Fruit fly (Drosophila melanogaster) whole organism, embryonic: ENCODE measurements around the gene HemK1.

Experiments used
- Awh ChIP-seq: fragments of 200-800 bp; sonication (Bioruptor generic); IDR thresholded peaks from 2 replicates; pipeline ENCODE4, ENCODE4 v1.3.6; 2022; ENCODE audit warnings: missing biosample characterization, missing genetic modification characterization
- BEAF-32 ChIP-seq: fragments of 200-800 bp; sonication (Bioruptor generic); optimal IDR thresholded peaks from 3 replicates; lab custom pipeline; 2017; ENCODE audit warnings: missing biosample characterization, missing genetic modification characterization, mild to moderate bottlenecking, moderate library complexity, missing genetic modification reagents
- BtbVII ChIP-seq: fragments of 200-800 bp; sonication (Bioruptor generic); optimal IDR thresholded peaks from 3 replicates; lab custom pipeline; 2017; ENCODE audit warnings: missing biosample characterization, mild to moderate bottlenecking, missing genetic modification characterization
- CG11723 ChIP-seq: fragments of 200-800 bp; sonication (Bioruptor generic); optimal IDR thresholded peaks from 2 replicates; lab custom pipeline; 2017; ENCODE audit warnings: missing biosample characterization, mild to moderate bottlenecking, missing genetic modification characterization
- CG13123 ChIP-seq: fragments of 200-800 bp; sonication (Bioruptor generic); optimal IDR thresholded peaks from 2 replicates; lab custom pipeline; 2016; ENCODE audit warnings: missing biosample characterization, missing genetic modification characterization
- CG14860 ChIP-seq: fragments of 200-800 bp; sonication (Bioruptor generic); IDR thresholded peaks from 3 replicates; pipeline ENCODE4 v1.3.6; 2022; ENCODE audit warnings: missing biosample characterization, missing genetic modification characterization; ENCODE audit not compliant: partially characterized antibody
- CG17186 ChIP-seq: fragments of 200-800 bp; sonication (Bioruptor generic); optimal IDR thresholded peaks from 3 replicates; lab custom pipeline; 2017; ENCODE audit warnings: missing biosample characterization, missing genetic modification reagents, missing genetic modification characterization
- CG18011 ChIP-seq: fragments of 200-800 bp; sonication (Bioruptor generic); optimal IDR thresholded peaks from 2 replicates; lab custom pipeline; 2017; ENCODE audit warnings: missing biosample characterization, missing genetic modification characterization, mild to moderate bottlenecking, moderate library complexity, missing genotype
- CG1832 ChIP-seq: fragments of 200-800 bp; sonication (Bioruptor generic); optimal IDR thresholded peaks from 2 replicates; lab custom pipeline; 2017; ENCODE audit warnings: missing biosample characterization, mild to moderate bottlenecking, missing genetic modification characterization, inconsistent platforms
- CG2202 ChIP-seq: fragments of 200-800 bp; sonication (Bioruptor generic); optimal IDR thresholded peaks from 2 replicates; lab custom pipeline; 2018; ENCODE audit warnings: missing biosample characterization, mild to moderate bottlenecking, missing genetic modification characterization
- CG30403 ChIP-seq: fragments of 200-800 bp; sonication (Bioruptor generic); optimal IDR thresholded peaks from 3 replicates; lab custom pipeline; 2016; ENCODE audit warnings: missing biosample characterization, missing genetic modification characterization
- CG3726 ChIP-seq: fragments of 200-800 bp; sonication (Bioruptor generic); IDR thresholded peaks from 3 replicates; pipeline ENCODE4, ENCODE4 v1.3.6; 2022; ENCODE audit warnings: missing biosample characterization, missing genetic modification characterization
- CG42726 ChIP-seq: fragments of 200-800 bp; sonication (Bioruptor generic); IDR thresholded peaks from 2 replicates; pipeline ENCODE4 v1.3.6; 2022; ENCODE audit warnings: missing biosample characterization, missing genetic modification characterization; ENCODE audit not compliant: partially characterized antibody
- CG4617 ChIP-seq: fragments of 200-800 bp; sonication (Bioruptor generic); optimal IDR thresholded peaks from 3 replicates; lab custom pipeline; 2016; ENCODE audit warnings: missing biosample characterization, missing genetic modification characterization, borderline replicate concordance
- CG4730 ChIP-seq: fragments of 200-800 bp; sonication (Bioruptor generic); IDR thresholded peaks from 2 replicates; pipeline ENCODE4 v1.3.6; 2022; ENCODE audit warnings: missing biosample characterization, missing genetic modification characterization
- CG5180 ChIP-seq: fragments of 200-800 bp; sonication (Bioruptor generic); optimal IDR thresholded peaks from 3 replicates; lab custom pipeline; 2017; ENCODE audit warnings: missing biosample characterization, missing genetic modification characterization, mild to moderate bottlenecking, moderate library complexity, missing genetic modification reagents
- CG6654 ChIP-seq: fragments of 200-800 bp; sonication (Bioruptor generic); optimal IDR thresholded peaks from 2 replicates; lab custom pipeline; 2017; ENCODE audit warnings: missing biosample characterization, mild to moderate bottlenecking, missing genetic modification characterization
- CG6791 ChIP-seq: fragments of 200-800 bp; sonication (Bioruptor generic); IDR thresholded peaks from 3 replicates; pipeline ENCODE4 v1.3.6; 2022; ENCODE audit warnings: missing biosample characterization, missing genetic modification characterization; ENCODE audit not compliant: partially characterized antibody
- CG6854 ChIP-seq: fragments of 200-800 bp; sonication (Bioruptor generic); optimal IDR thresholded peaks from 3 replicates; lab custom pipeline; 2017; ENCODE audit warnings: missing biosample characterization, mild to moderate bottlenecking, missing genetic modification characterization
- CG7271 ChIP-seq: fragments of 200-800 bp; sonication (Bioruptor generic); optimal IDR thresholded peaks from 2 replicates; lab custom pipeline; 2018; ENCODE audit warnings: missing biosample characterization, mild to moderate bottlenecking, missing genetic modification characterization, moderate library complexity
- CG7987 ChIP-seq: fragments of 200-800 bp; sonication (Bioruptor generic); optimal IDR thresholded peaks from 2 replicates; lab custom pipeline; 2018; ENCODE audit warnings: missing biosample characterization, mild to moderate bottlenecking, missing genetic modification characterization, moderate library complexity
- CG9817 ChIP-seq: fragments of 200-800 bp; sonication (Bioruptor generic); optimal IDR thresholded peaks from 2 replicates; lab custom pipeline; 2018; ENCODE audit warnings: missing biosample characterization, mild to moderate bottlenecking, missing genetic modification characterization, moderate library complexity
- CkIIα-i1 ChIP-seq: fragments of 200-800 bp; sonication (Bioruptor generic); IDR thresholded peaks from 2 replicates; pipeline ENCODE4 v1.3.6; 2022; ENCODE audit warnings: missing biosample characterization, missing genetic modification characterization
- Dek ChIP-seq: fragments of 200-800 bp; sonication (Bioruptor generic); optimal IDR thresholded peaks from 3 replicates; lab custom pipeline; 2019; ENCODE audit warnings: missing biosample characterization, mild to moderate bottlenecking, missing genetic modification characterization, moderate library complexity
- Ets97D ChIP-seq: fragments of 200-800 bp; sonication (Bioruptor generic); optimal IDR thresholded peaks from 3 replicates; lab custom pipeline; 2016; ENCODE audit warnings: missing biosample characterization, missing genetic modification characterization
- Hsf ChIP-seq: fragments of 200-800 bp; sonication (Bioruptor generic); optimal IDR thresholded peaks from 3 replicates; lab custom pipeline; 2016; ENCODE audit warnings: missing biosample characterization, missing genetic modification characterization
- MBD-R2 ChIP-seq: fragments of 200-800 bp; sonication (Bioruptor generic); IDR thresholded peaks from 2 replicates; pipeline ENCODE4 v1.3.6; 2022; ENCODE audit warnings: missing biosample characterization, missing genetic modification characterization
- Mad ChIP-seq: fragments of 200-800 bp; sonication (Bioruptor generic); optimal IDR thresholded peaks from 2 replicates; lab custom pipeline; 2016; ENCODE audit warnings: missing biosample characterization, missing genetic modification characterization
- NC2α ChIP-seq: fragments of 200-800 bp; sonication (Bioruptor generic); optimal IDR thresholded peaks from 2 replicates; lab custom pipeline; 2016; ENCODE audit warnings: missing biosample characterization, missing genetic modification characterization
- NC2β ChIP-seq: fragments of 200-800 bp; sonication (Bioruptor generic); optimal IDR thresholded peaks from 2 replicates; lab custom pipeline; 2016; ENCODE audit warnings: missing biosample characterization, missing genetic modification characterization
- NK7.1 ChIP-seq: fragments of 200-800 bp; sonication (Bioruptor generic); optimal IDR thresholded peaks from 3 replicates; lab custom pipeline; 2016; ENCODE audit warnings: missing biosample characterization, missing genetic modification characterization
- Opbp ChIP-seq: fragments of 200-800 bp; sonication (Bioruptor generic); IDR thresholded peaks from 3 replicates; pipeline ENCODE4 v1.3.6; 2022; ENCODE audit warnings: missing biosample characterization, missing genetic modification characterization; ENCODE audit not compliant: partially characterized antibody
- Rfx ChIP-seq: fragments of 200-800 bp; sonication (Bioruptor generic); IDR thresholded peaks from 2 replicates; pipeline ENCODE4 v1.3.6; 2022; ENCODE audit warnings: missing biosample characterization, missing genetic modification characterization
- cad ChIP-seq: fragments of >200 bp; optimal IDR thresholded peaks from 2 replicates; lab custom pipeline; 2017; ENCODE audit warnings: missing biosample characterization, missing genetic modification characterization
- cas ChIP-seq: fragments of 200-800 bp; sonication (Bioruptor generic); IDR thresholded peaks from 2 replicates; pipeline ENCODE4 v1.3.6; 2022; ENCODE audit warnings: missing biosample characterization, missing genetic modification characterization
- crp ChIP-seq, 2 experiments: fragments of 200-800 bp; sonication (Bioruptor generic); optimal IDR thresholded peaks; 2 replicates in 1 of 2; 3 replicates in 1 of 2; lab custom pipeline; 2017; ENCODE audit warnings: missing biosample characterization in 2 of 2, missing genetic modification characterization in 2 of 2, mild to moderate bottlenecking in 1 of 2, moderate library complexity in 1 of 2
- dimm ChIP-seq: fragments of 200-800 bp; sonication (Bioruptor generic); IDR thresholded peaks from 2 replicates; pipeline ENCODE4 v1.3.6; 2022; ENCODE audit warnings: missing biosample characterization, missing genetic modification characterization
- dmrt99B ChIP-seq: fragments of 200-800 bp; sonication (Bioruptor generic); optimal IDR thresholded peaks from 2 replicates; lab custom pipeline; 2018; ENCODE audit warnings: missing biosample characterization, mild to moderate bottlenecking, missing genetic modification characterization, moderate library complexity
- insv ChIP-seq, 2 experiments: fragments of 200-800 bp; sonication (Bioruptor generic); optimal IDR thresholded peaks; 3 replicates each; lab custom pipeline; 2016 to 2018; ENCODE audit warnings: missing biosample characterization in 2 of 2, missing genetic modification characterization in 2 of 2
- jing ChIP-seq: fragments of 200-800 bp; sonication (Bioruptor generic); optimal IDR thresholded peaks from 2 replicates; lab custom pipeline; 2018; ENCODE audit warnings: missing biosample characterization, mild to moderate bottlenecking, missing genetic modification characterization
- kah ChIP-seq: fragments of 200-800 bp; sonication (Bioruptor generic); optimal IDR thresholded peaks from 2 replicates; lab custom pipeline; 2018; ENCODE audit warnings: missing biosample characterization, mild to moderate bottlenecking, missing genetic modification characterization
- klu ChIP-seq: fragments of 200-800 bp; sonication (Bioruptor generic); IDR thresholded peaks from 2 replicates; pipeline ENCODE4 v1.3.6; 2022; ENCODE audit warnings: missing biosample characterization, missing genetic modification characterization
- pan ChIP-seq, 4 experiments: fragments of >200 bp in 3 of 4; fragments of 200-800 bp in 1 of 4; sonication (Bioruptor generic) in 1 of 4; optimal IDR thresholded peaks in 3 of 4; IDR thresholded peaks in 1 of 4; 2 replicates each; pipeline versions ENCODE4 v1.3.6 to Lab custom; 2017 to 2022; ENCODE audit warnings: missing biosample characterization in 2 of 4, missing genetic modification characterization in 2 of 4, mixed read lengths in 1 of 4
- repo ChIP-seq: fragments of 200-800 bp; sonication (Bioruptor generic); optimal IDR thresholded peaks from 2 replicates; lab custom pipeline; 2016; ENCODE audit warnings: missing biosample characterization, missing genetic modification characterization
- shn ChIP-seq: fragments of 200-800 bp; sonication (Bioruptor generic); optimal IDR thresholded peaks from 3 replicates; lab custom pipeline; 2016; ENCODE audit warnings: missing biosample characterization, missing genetic modification characterization
- sqz ChIP-seq: fragments of 200-800 bp; sonication (Bioruptor generic); optimal IDR thresholded peaks from 3 replicates; lab custom pipeline; 2018; ENCODE audit warnings: missing biosample characterization, mild to moderate bottlenecking, missing genetic modification characterization
- ssp ChIP-seq: fragments of 200-800 bp; sonication (Bioruptor generic); IDR thresholded peaks from 2 replicates; pipeline ENCODE4 v1.3.6; 2022; ENCODE audit warnings: missing biosample characterization, missing genetic modification characterization
- vnd ChIP-seq: fragments of 200-800 bp; sonication (Bioruptor generic); IDR thresholded peaks from 3 replicates; pipeline ENCODE4 v1.3.6; 2022; ENCODE audit warnings: missing biosample characterization, missing genetic modification characterization; ENCODE audit not compliant: partially characterized antibody
- zfh1 ChIP-seq: fragments of 200-800 bp; sonication (Bioruptor generic); IDR thresholded peaks from 3 replicates; pipeline ENCODE4 v1.3.6; 2022; ENCODE audit warnings: missing biosample characterization, missing genetic modification characterization

Gene HemK1

DNA sequence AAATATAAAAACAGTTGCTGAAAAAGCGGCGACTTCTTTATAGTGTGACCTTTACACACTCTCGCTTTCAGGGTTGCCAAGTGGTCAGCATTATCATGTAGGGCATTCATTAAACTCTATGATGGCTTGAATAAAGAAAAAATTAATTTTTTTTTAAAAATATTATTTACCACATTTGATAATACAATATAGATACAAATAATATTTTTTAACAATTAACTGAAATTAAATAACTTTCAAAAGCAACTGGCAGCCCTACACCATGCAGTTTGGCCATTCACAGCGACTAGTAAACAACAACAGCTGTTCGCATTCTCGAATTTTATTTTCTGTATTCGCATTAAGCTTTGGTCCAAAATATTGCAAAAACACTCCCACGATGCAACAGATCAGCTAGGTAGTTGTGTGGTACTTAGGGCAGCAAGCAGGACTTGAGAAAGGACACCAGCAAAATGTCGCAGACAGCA lies 23.3 kb upstream of the HemK1 start, which contains the start of the genes Phf5a and CG31638 (continued):
- TF ChIP-seq CG13123 (GFP tag; lab: Kevin White, UChicago): peak; percentile 79
- TF ChIP-seq CG9817 (tag; lab: Kevin White, UChicago): peak; percentile 82
- no peak for TF ChIP-seq cad (GFP tag; lab: Kevin White, UChicago)
- peak; percentile 90 for TF ChIP-seq MBD-R2 (GFP tag; lab: Robert Waterston, UW)
- TF ChIP-seq Awh: peak; percentile 95
- TF ChIP-seq CG30403: peak; percentile 98
- TF ChIP-seq kah (GFP tag; lab: Kevin White, UChicago): peak; percentile 78
- TF ChIP-seq CG3726 (GFP tag; lab: Robert Waterston, UW): peak; percentile 96
- peak; percentile 87 for TF ChIP-seq BtbVII
- TF ChIP-seq dmrt99B (tag; lab: Kevin White, UChicago): peak; percentile 95
- TF ChIP-seq crp (GFP tag; optimal IDR thresholded peaks at IDR 0.05; lab: Kevin White, UChicago): peak; percentile 57 to 93
- TF ChIP-seq CkIIα-i1: no peak
- no peak for TF ChIP-seq NK7.1 (GFP tag; lab: Kevin White, UChicago)
- peak; percentile 82 for TF ChIP-seq CG18011 (GFP tag; lab: Kevin White, UChicago)
- peak; percentile 58 for TF ChIP-seq shn (GFP tag; lab: Kevin White, UChicago)
- peak; percentile 30 for TF ChIP-seq BEAF-32
- TF ChIP-seq CG14860 (GFP tag; lab: Robert Waterston, UW): no peak
- 0 out of 2 replicates have a peak, but pooled peaks have one; percentile 33 for TF ChIP-seq dimm (GFP tag; lab: Robert Waterston, UW)
- peak; percentile 28 for TF ChIP-seq Hsf
- TF ChIP-seq CG7987 (GFP tag; lab: Kevin White, UChicago): peak; percentile 85
- TF ChIP-seq insv (GFP tag; optimal IDR thresholded peaks at IDR 0.05; lab: Kevin White, UChicago): peak in 1 of 2 experiments; percentile 19
- TF ChIP-seq CG17186 (GFP tag; lab: Kevin White, UChicago): peak; percentile 22
- TF ChIP-seq CG7271 (tag; lab: Kevin White, UChicago): peak; percentile 95
- TF ChIP-seq CG4617 (GFP tag; lab: Kevin White, UChicago): peak; percentile 97
- peak; percentile 66 for TF ChIP-seq CG5180 (GFP tag; lab: Kevin White, UChicago)
- peak; percentile 48 for TF ChIP-seq ssp (GFP tag; lab: Robert Waterston, UW)
- peak; percentile 70 for TF ChIP-seq zfh1 (GFP tag; lab: Robert Waterston, UW)
- TF ChIP-seq CG42726 (GFP tag; lab: Robert Waterston, UW): no peak
- peak; percentile 60 for TF ChIP-seq NC2β (GFP tag; lab: Kevin White, UChicago)
- TF ChIP-seq cas (GFP tag; lab: Robert Waterston, UW): peak; percentile 95
- TF ChIP-seq Rfx: peak; percentile 76
- peak; percentile 17; the same call in 1 of the 3 replicates for TF ChIP-seq Opbp (GFP tag; lab: Robert Waterston, UW)
- TF ChIP-seq CG6854 (GFP tag; lab: Kevin White, UChicago): peak; percentile 64
- no peak for TF ChIP-seq Mad (GFP tag; lab: Kevin White, UChicago)
- TF ChIP-seq CG4730: peak; percentile 97
- peak; percentile 96 for TF ChIP-seq Dek (tag; lab: Kevin White, UChicago)
- 0 out of 2 replicates have a peak, but pooled peaks have one; percentile 32 for TF ChIP-seq klu (GFP tag; lab: Robert Waterston, UW)
- peak; percentile 21; the same call in 1 of the 3 replicates for TF ChIP-seq CG6791 (GFP tag; lab: Robert Waterston, UW)
- TF ChIP-seq sqz: peak; percentile 83
- peak; percentile 90 for TF ChIP-seq CG2202 (tag; lab: Kevin White, UChicago)
- TF ChIP-seq vnd (GFP tag; lab: Robert Waterston, UW): no peak
- no peak for TF ChIP-seq NC2α (GFP tag; lab: Kevin White, UChicago)
- no peak for TF ChIP-seq CG1832 (GFP tag; lab: Kevin White, UChicago)
- no peak for TF ChIP-seq jing (GFP tag; lab: Kevin White, UChicago)
- TF ChIP-seq repo (GFP tag; lab: Kevin White, UChicago): no peak
- TF ChIP-seq CG11723: peak; percentile 69
- peak; percentile 35 for TF ChIP-seq Ets97D (GFP tag; lab: Kevin White, UChicago)
- TF ChIP-seq pan (optimal IDR thresholded peaks at IDR 0.05; lab: Kevin White, UChicago): no peak
- TF ChIP-seq pan (GFP tag; optimal IDR thresholded peaks at IDR 0.05 in 1 of 2, IDR thresholded peaks at IDR 0.05 in 1 of 2): peak in 1 of 2 experiments; percentile 98
- peak; percentile 78 for TF ChIP-seq CG6654
